Worm (Caenorhabditis elegans): ENCODE results near the gene Y57G11C.36.

DNA sequence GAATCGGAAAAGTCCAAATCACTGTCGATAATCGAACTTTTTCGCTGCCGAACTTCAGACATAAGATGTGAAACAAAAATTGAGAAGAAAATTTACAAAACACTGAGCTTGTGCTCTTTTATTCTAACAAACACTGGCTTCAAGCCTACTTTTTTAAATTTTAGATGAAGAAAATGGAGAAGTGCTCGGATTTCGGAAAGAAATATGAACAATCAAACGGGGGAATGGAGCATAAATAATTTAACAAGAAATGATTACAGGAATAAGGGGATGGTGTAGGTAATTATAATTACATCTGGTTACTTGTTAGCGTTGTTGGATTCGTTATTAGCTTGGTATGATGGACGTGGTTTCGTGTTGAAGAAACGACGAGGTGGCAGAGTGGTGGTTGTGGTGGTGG lies 2.3 kb downstream of the Y57G11C.36 start, which contains the start of gene degl-1:
- TF ChIP-seq elt-2 (tag; optimal IDR thresholded peaks at IDR 0.05): no peak
- TF ChIP-seq ceh-18 (tag; optimal IDR thresholded peaks at IDR 0.05): no peak
